Fruit fly (Drosophila melanogaster): Measurements from ENCODE around the gene CG7215.
A peak's percentile ranks its signal among the peaks of the same experiment; 100 is the strongest.

Gene CG7215

DNA sequence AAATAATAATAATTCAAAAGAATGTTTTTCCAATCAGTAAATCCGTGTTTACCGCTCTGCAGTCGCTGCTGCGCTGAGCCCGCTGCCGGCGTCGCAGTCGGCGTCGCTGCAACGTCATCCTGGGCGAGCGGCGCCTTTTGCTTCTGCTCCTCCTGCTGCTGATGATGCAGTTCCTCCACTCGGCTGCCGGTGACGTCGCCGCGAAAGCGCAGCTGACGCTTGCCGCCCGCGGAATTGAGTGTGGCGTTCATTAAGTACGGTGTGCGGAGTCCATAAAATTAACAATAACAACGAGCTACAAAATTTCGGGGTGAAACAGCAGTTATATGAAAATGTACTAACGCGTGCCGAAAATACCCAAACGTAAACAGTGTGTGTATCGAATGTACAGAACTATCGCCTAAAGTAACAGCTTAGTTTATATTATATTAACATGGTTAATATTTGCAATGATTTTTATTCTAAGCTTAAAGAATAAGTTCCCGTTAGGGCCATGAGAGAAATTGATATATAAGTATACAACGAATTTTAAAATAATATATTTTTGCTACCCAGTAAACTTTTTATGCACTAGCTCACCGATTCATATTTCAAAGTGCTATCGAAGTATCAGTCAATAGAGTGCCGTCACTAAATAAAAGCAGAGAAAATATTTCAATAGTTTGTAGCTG, 2.9 kb downstream of the CG7215 start, which contains the start of the genes CG7218 and Cbp20 (continued):
- TF ChIP-seq Med (GFP tag) (peak; percentile 95), CG17612 (GFP tag; IDR thresholded peaks at IDR 0.05) (peak; percentile 52; the same call in 1 of the 2 replicates), CG14014 (GFP tag; IDR thresholded peaks at IDR 0.05) (peak; percentile 83), Bgb (GFP tag; IDR thresholded peaks at IDR 0.05; ENCODE audit: partially characterized antibody) (peak; percentile 79), CG6654 (GFP tag; optimal IDR thresholded peaks at IDR 0.05) (no peak), pzg (GFP tag; optimal IDR thresholded peaks at IDR 0.05) (peak; percentile 69), cato (GFP tag; optimal IDR thresholded peaks at IDR 0.05; ENCODE audit: borderline replicate concordance) (peak; percentile 35), CG14050 (GFP tag; IDR thresholded peaks at IDR 0.05) (peak; percentile 54), CG8765 (GFP tag; IDR thresholded peaks at IDR 0.05) (peak; percentile 60), CG11456 (GFP tag; IDR thresholded peaks at IDR 0.05) (peak; percentile 90), CG7786 (GFP tag; optimal IDR thresholded peaks at IDR 0.05) (peak; percentile 48), CG7987 (GFP tag; optimal IDR thresholded peaks at IDR 0.05) (peak; percentile 54), hth (optimal IDR thresholded peaks at IDR 0.05) (no peak), fd102C (GFP tag; optimal IDR thresholded peaks at IDR 0.05) (no peak), MESR4 (GFP tag; optimal IDR thresholded peaks at IDR 0.05) (peak; percentile 67), CG4820 (GFP tag; optimal IDR thresholded peaks at IDR 0.05) (peak; percentile 57), pho (GFP tag; optimal IDR thresholded peaks at IDR 0.05) (peak; percentile 64), unpg (GFP tag; optimal IDR thresholded peaks at IDR 0.05) (peak; percentile 61), Atf-2 (GFP tag; optimal IDR thresholded peaks at IDR 0.05) (peak; percentile 8), chif (GFP tag; optimal IDR thresholded peaks at IDR 0.05) (peak; percentile 39 to 50), CG9215 (GFP tag; IDR thresholded peaks at IDR 0.05) (peak; percentile 79), zfh1 (GFP tag; IDR thresholded peaks at IDR 0.05) (peak; percentile 74), Dll (GFP tag; IDR thresholded peaks at IDR 0.05; ENCODE audit: partially characterized antibody) (peak; percentile 96), CG4854 (GFP tag; optimal IDR thresholded peaks at IDR 0.05) (peak; percentile 26), Oaz (GFP tag; IDR thresholded peaks at IDR 0.05) (no peak), Myb (GFP tag; optimal IDR thresholded peaks at IDR 0.05) (peak; percentile 45), CG9437 (GFP tag; optimal IDR thresholded peaks at IDR 0.05) (peak; percentile 73), Neu2 (GFP tag; optimal IDR thresholded peaks at IDR 0.05; ENCODE audit: borderline replicate concordance) (no peak), Hmx (GFP tag; optimal IDR thresholded peaks at IDR 0.05) (no peak), CG16815 (GFP tag; optimal IDR thresholded peaks at IDR 0.05) (peak; percentile 10), CG11093 (GFP tag; IDR thresholded peaks at IDR 0.05) (peak; percentile 41; the same call in 1 of the 3 replicates), CG16779 (GFP tag; IDR thresholded peaks at IDR 0.05) (peak; percentile 73), CG13775 (GFP tag; optimal IDR thresholded peaks at IDR 0.05) (peak; percentile 73), sd (tag; optimal IDR thresholded peaks at IDR 0.05) (peak; percentile 65), CG15696 (tag; optimal IDR thresholded peaks at IDR 0.05) (peak; percentile 49), CG4730 (GFP tag; IDR thresholded peaks at IDR 0.05) (peak; percentile 78), slbo (GFP tag; IDR thresholded peaks at IDR 0.05) (peak; percentile 94), org-1 (GFP tag; optimal IDR thresholded peaks at IDR 0.05) (no peak), Awh (GFP tag; IDR thresholded peaks at IDR 0.05) (peak; percentile 49; the same call in 1 of the 2 replicates), CG8089 (GFP tag; optimal IDR thresholded peaks at IDR 0.05) (peak; percentile 10), toy (GFP tag; IDR thresholded peaks at IDR 0.05) (no peak), run (tag; optimal IDR thresholded peaks at IDR 0.05) (no peak), Doc3 (GFP tag; IDR thresholded peaks at IDR 0.05; ENCODE audit: partially characterized antibody) (peak; percentile 88), CG11504 (tag; optimal IDR thresholded peaks at IDR 0.05) (peak; percentile 70), CG34224 (GFP tag; IDR thresholded peaks at IDR 0.05; ENCODE audit: partially characterized antibody) (peak; percentile 76), Ravus (GFP tag; IDR thresholded peaks at IDR 0.05) (no peak), Elba2 (GFP tag; optimal IDR thresholded peaks at IDR 0.05) (peak; percentile 25), Adf1 (GFP tag; IDR thresholded peaks at IDR 0.05) (peak; percentile 95), CG12942 (GFP tag; optimal IDR thresholded peaks at IDR 0.05) (peak; percentile 57), CG7839 (tag; optimal IDR thresholded peaks at IDR 0.05) (peak; percentile 65)
